Worm (Caenorhabditis elegans): ENCODE data around the gene his-35.

DNA sequence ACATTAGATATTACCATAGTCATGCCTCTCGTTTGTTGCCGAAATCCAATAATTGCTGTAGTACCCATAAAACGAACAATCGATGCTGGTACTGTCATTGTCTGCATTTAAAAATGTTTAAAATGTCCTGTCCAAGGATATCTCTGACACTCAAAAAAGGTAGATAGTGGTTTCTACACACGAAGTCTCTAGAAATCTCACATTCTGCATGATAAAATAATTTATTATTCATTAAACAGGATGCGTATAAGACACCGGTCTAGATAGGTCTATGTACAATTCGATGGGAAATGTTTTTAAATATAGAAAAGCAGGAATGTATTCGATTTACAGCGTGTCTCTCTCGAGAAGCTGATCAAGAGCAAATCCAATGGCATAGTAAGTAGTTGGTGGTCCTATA is 5.5 kb downstream of the his-35 start, which contains the start of gene C50F4.12:
- no peak for TF ChIP-seq nhr-237 (tag; optimal IDR thresholded peaks at IDR 0.05)
- no peak for TF ChIP-seq jun-1 (tag; optimal IDR thresholded peaks at IDR 0.05)
- no peak for TF ChIP-seq lin-13 (GFP tag; optimal IDR thresholded peaks at IDR 0.05)
- TF ChIP-seq lsy-2 (tag; optimal IDR thresholded peaks at IDR 0.05) = no peak
- TF ChIP-seq ceh-62 (tag; optimal IDR thresholded peaks at IDR 0.05) = no peak
- TF ChIP-seq lin-1 (GFP tag; IDR thresholded peaks at IDR 0.05) = no peak
- TF ChIP-seq nhr-48 (tag; optimal IDR thresholded peaks at IDR 0.05) = no peak
- TF ChIP-seq nhr-76 (tag; optimal IDR thresholded peaks at IDR 0.05) = no peak

Measured in whole organism, L4 larva.